Fruit fly (Drosophila melanogaster): ENCODE results near the gene kto.

The kto gene

DNA sequence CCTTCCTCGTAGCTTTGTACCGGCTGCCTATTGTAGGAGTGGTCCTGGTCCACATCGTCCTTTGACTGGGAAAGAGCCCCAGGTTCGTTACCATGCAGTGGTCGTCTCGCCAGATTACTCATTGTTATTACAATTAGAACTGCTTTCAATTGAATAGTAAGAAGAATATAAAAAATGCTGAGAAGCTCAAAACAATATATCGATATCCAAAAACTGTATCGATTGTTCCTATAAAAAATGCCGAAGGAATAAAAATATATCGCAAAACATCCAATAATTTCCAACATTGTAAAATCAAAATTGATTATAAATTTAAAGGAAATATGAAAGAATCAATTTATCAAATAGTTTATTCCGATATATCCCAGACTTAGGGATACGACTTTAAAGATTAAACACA is 31.5 kb upstream of the kto start, which contains the start of the genes TORIP and Ccdc58 (continued):
- TF ChIP-seq CG9437 (GFP tag; optimal IDR thresholded peaks at IDR 0.05) = no peak
- TF ChIP-seq crp (GFP tag; optimal IDR thresholded peaks at IDR 0.05) = peak in 1 of 2 experiments; percentile 29
- TF ChIP-seq hb (GFP tag; IDR thresholded peaks at IDR 0.05; ENCODE audit: partially characterized antibody) = no peak
- no peak for TF ChIP-seq sob (GFP tag; IDR thresholded peaks at IDR 0.05)
- no peak for TF ChIP-seq Ssrp (tag; optimal IDR thresholded peaks at IDR 0.05)
- peak; percentile 81 for TF ChIP-seq hbn (GFP tag; IDR thresholded peaks at IDR 0.05; ENCODE audit: partially characterized antibody)
- TF ChIP-seq trem (tag; optimal IDR thresholded peaks at IDR 0.05) = peak; percentile 25
- no peak for TF ChIP-seq CrebB (tag; optimal IDR thresholded peaks at IDR 0.05)
- TF ChIP-seq toy (GFP tag; IDR thresholded peaks at IDR 0.05) = no peak
- TF ChIP-seq cas (GFP tag; IDR thresholded peaks at IDR 0.05) = no peak
- TF ChIP-seq stc (GFP tag; IDR thresholded peaks at IDR 0.05) = no peak
- TF ChIP-seq bowl (GFP tag; IDR thresholded peaks at IDR 0.05) = no peak
- no peak for TF ChIP-seq scrt (GFP tag; optimal IDR thresholded peaks at IDR 0.05)
- TF ChIP-seq nmo (GFP tag; optimal IDR thresholded peaks at IDR 0.05) = no peak
- TF ChIP-seq CG34224 (GFP tag; IDR thresholded peaks at IDR 0.05; ENCODE audit: partially characterized antibody) = peak; percentile 88
- TF ChIP-seq salm (tag; optimal IDR thresholded peaks at IDR 0.05) = no peak
- TF ChIP-seq HLH3B (GFP tag; IDR thresholded peaks at IDR 0.05) = no peak
- no peak for TF ChIP-seq CG12071 (GFP tag; optimal IDR thresholded peaks at IDR 0.05)
- no peak for TF ChIP-seq maf-S (GFP tag; optimal IDR thresholded peaks at IDR 0.05)
- no peak for TF ChIP-seq dmrt99B (tag; optimal IDR thresholded peaks at IDR 0.05)
- no peak for TF ChIP-seq CG13624 (GFP tag; optimal IDR thresholded peaks at IDR 0.05)
- TF ChIP-seq chif (GFP tag; optimal IDR thresholded peaks at IDR 0.05) = no peak
- TF ChIP-seq CG6175 (GFP tag; IDR thresholded peaks at IDR 0.05) = no peak
- no peak for TF ChIP-seq tup (GFP tag; optimal IDR thresholded peaks at IDR 0.05)
- peak; percentile 63; the same call in 2 of the 3 replicates for TF ChIP-seq knrl (GFP tag; IDR thresholded peaks at IDR 0.05; ENCODE audit: partially characterized antibody)
- TF ChIP-seq sug (tag; optimal IDR thresholded peaks at IDR 0.05) = no peak
- no peak for TF ChIP-seq hkb (optimal IDR thresholded peaks at IDR 0.05)
- TF ChIP-seq hkb (GFP tag; IDR thresholded peaks at IDR 0.05) = no peak
- TF ChIP-seq CG9932 (GFP tag; IDR thresholded peaks at IDR 0.05) = no peak
- TF ChIP-seq TFAM (GFP tag; optimal IDR thresholded peaks at IDR 0.05) = no peak
- no peak for TF ChIP-seq mirr (GFP tag; optimal IDR thresholded peaks at IDR 0.05)
- TF ChIP-seq eve (GFP tag; optimal IDR thresholded peaks at IDR 0.05) = no peak
- TF ChIP-seq Lhr (GFP tag; optimal IDR thresholded peaks at IDR 0.05) = no peak
- TF ChIP-seq ato (GFP tag; IDR thresholded peaks at IDR 0.05; ENCODE audit: partially characterized antibody) = no peak
- no peak for TF ChIP-seq CG3407 (GFP tag; optimal IDR thresholded peaks at IDR 0.05)
- TF ChIP-seq Dref (GFP tag; IDR thresholded peaks at IDR 0.05) = peak; percentile 64
- TF ChIP-seq CG4730 (GFP tag; IDR thresholded peaks at IDR 0.05) = no peak
- no peak for TF ChIP-seq CkIIα-i1 (GFP tag; IDR thresholded peaks at IDR 0.05)
- TF ChIP-seq Hr3 (GFP tag; optimal IDR thresholded peaks at IDR 0.05) = no peak
- no peak for TF ChIP-seq zfh2 (GFP tag; optimal IDR thresholded peaks at IDR 0.05)
- no peak for TF ChIP-seq Camta (GFP tag; optimal IDR thresholded peaks at IDR 0.05)
- TF ChIP-seq H15 (GFP tag; IDR thresholded peaks at IDR 0.05) = no peak
- TF ChIP-seq jing (GFP tag; optimal IDR thresholded peaks at IDR 0.05) = no peak
- TF ChIP-seq CG16779 (GFP tag; IDR thresholded peaks at IDR 0.05) = no peak
- TF ChIP-seq CG9876 (GFP tag; optimal IDR thresholded peaks at IDR 0.05) = no peak
- TF ChIP-seq fd64A (GFP tag; optimal IDR thresholded peaks at IDR 0.05) = no peak
- TF ChIP-seq Dek (tag; optimal IDR thresholded peaks at IDR 0.05) = no peak
- TF ChIP-seq NfI (GFP tag; optimal IDR thresholded peaks at IDR 0.05) = no peak
- no peak for TF ChIP-seq her (GFP tag; optimal IDR thresholded peaks at IDR 0.05)
- TF ChIP-seq NC2β (GFP tag; optimal IDR thresholded peaks at IDR 0.05) = no peak
- TF ChIP-seq wdn (GFP tag; IDR thresholded peaks at IDR 0.05) = no peak
- TF ChIP-seq HLH4C (GFP tag; IDR thresholded peaks at IDR 0.05; ENCODE audit: partially characterized antibody) = peak; percentile 65; the same call in 2 of the 3 replicates

Data from whole organism, embryonic.